Worm (Caenorhabditis elegans) whole organism, L4 larva: Measurements from ENCODE around the gene unc-16.

Experiments used
- F10B5.3 ChIP-seq: sonication (generic microtip); optimal IDR thresholded peaks from 2 replicates; lab custom pipeline; 2016; ENCODE audit warnings: mild to moderate bottlenecking, missing genetic modification characterization, missing compliant biosample characterization
- F26F4.8 ChIP-seq: fragments of 200-800 bp; sonication (Bioruptor generic); conservative IDR thresholded peaks from 2 replicates; pipeline ENCODE4 v1.3.6; 2022; ENCODE audit warnings: missing genetic modification characterization, missing compliant biosample characterization
- F37D6.2 ChIP-seq: sonication (generic microtip); optimal IDR thresholded peaks from 2 replicates; lab custom pipeline; 2016; ENCODE audit warnings: mild to moderate bottlenecking, missing genetic modification characterization, missing compliant biosample characterization
- F49E8.2 ChIP-seq: sonication (generic microtip); optimal IDR thresholded peaks from 2 replicates; lab custom pipeline; 2016; ENCODE audit warnings: missing compliant biosample characterization, mild to moderate bottlenecking, missing genetic modification characterization, borderline replicate concordance
- T26A8.4 ChIP-seq: fragments of 200-800 bp; sonication (Bioruptor generic); IDR thresholded peaks from 2 replicates; pipeline ENCODE4 v1.3.6; 2022; ENCODE audit warnings: missing genetic modification characterization, missing compliant biosample characterization
- Y105C5A.15 ChIP-seq: fragments of 200-800 bp; sonication (Bioruptor generic); IDR thresholded peaks from 2 replicates; pipeline ENCODE4 v1.3.6; 2022; ENCODE audit warnings: missing genetic modification characterization, missing compliant biosample characterization
- Y5F2A.4 ChIP-seq: fragments of 200-800 bp; sonication (Bioruptor generic); optimal IDR thresholded peaks from 2 replicates; lab custom pipeline; 2018; ENCODE audit warnings: mild to moderate bottlenecking, missing genetic modification characterization, missing compliant biosample characterization
- aha-1 ChIP-seq: fragments of 150-350 bp; peaks from one replicate; lab custom pipeline; 2014; ENCODE audit warnings: missing biosample characterization, missing genetic modification characterization
- arid-1 ChIP-seq: fragments of 200-800 bp; sonication (Bioruptor generic); conservative IDR thresholded peaks from 2 replicates; pipeline ENCODE4 v1.3.6; 2022; ENCODE audit warnings: missing genetic modification reagents, missing genetic modification characterization, missing compliant biosample characterization
- attf-4 ChIP-seq: sonication (generic microtip); optimal IDR thresholded peaks from 3 replicates; lab custom pipeline; 2017; ENCODE audit warnings: missing biosample characterization, missing genetic modification characterization
- ceh-20 ChIP-seq: fragments of 200-800 bp; sonication (Bioruptor generic); IDR thresholded peaks from 2 replicates; pipeline ENCODE4 v1.3.6; 2022; ENCODE audit warnings: missing genetic modification reagents, missing genetic modification characterization, missing compliant biosample characterization
- ceh-44 ChIP-seq: fragments of 200-800 bp; sonication (Bioruptor generic); IDR thresholded peaks from 2 replicates; pipeline ENCODE4 v1.3.6; 2022; ENCODE audit warnings: missing genetic modification reagents, missing genetic modification characterization, missing compliant biosample characterization
- ceh-82 ChIP-seq: sonication (generic microtip); optimal IDR thresholded peaks from 2 replicates; lab custom pipeline; 2017; ENCODE audit warnings: missing biosample characterization, missing genetic modification characterization
- ces-1 ChIP-seq: fragments of 150-350 bp; sonication (generic microtip); optimal IDR thresholded peaks from 4 replicates; lab custom pipeline; 2014; ENCODE audit warnings: missing biosample characterization, missing genetic modification reagents, missing genetic modification characterization
- ctbp-1 ChIP-seq: fragments of 200-800 bp; sonication (Bioruptor generic); IDR thresholded peaks from 2 replicates; pipeline ENCODE4 v1.3.6; 2022; ENCODE audit warnings: missing genetic modification reagents, missing genetic modification characterization, missing compliant biosample characterization
- daf-12 ChIP-seq: fragments of 150-350 bp; optimal IDR thresholded peaks from 2 replicates; lab custom pipeline; 2014; ENCODE audit warnings: missing biosample characterization, missing genetic modification reagents, missing genetic modification characterization
- daf-16 ChIP-seq, 3 experiments: sonication (generic microtip); optimal IDR thresholded peaks; 2 replicates each; lab custom pipeline; 2016 to 2017; ENCODE audit warnings: missing genetic modification characterization in 3 of 3, missing genetic modification reagents in 3 of 3, mild to moderate bottlenecking in 2 of 3, missing compliant biosample characterization in 2 of 3, missing biosample characterization in 1 of 3, moderate library complexity in 1 of 3
- daf-19 ChIP-seq: fragments of 200-800 bp; sonication (Bioruptor generic); conservative IDR thresholded peaks from 2 replicates; pipeline ENCODE4 v1.3.6; 2022; ENCODE audit warnings: missing genetic modification characterization, missing compliant biosample characterization
- dmd-6 ChIP-seq: fragments of 200-800 bp; sonication (Bioruptor generic); IDR thresholded peaks from 2 replicates; pipeline ENCODE4 v1.3.6; 2022; ENCODE audit warnings: missing genetic modification reagents, missing genetic modification characterization, missing compliant biosample characterization
- duxl-1 ChIP-seq: sonication (generic microtip); optimal IDR thresholded peaks from 2 replicates; lab custom pipeline; 2016; ENCODE audit warnings: mild to moderate bottlenecking, missing genetic modification characterization, moderate library complexity, missing compliant biosample characterization; ENCODE audit not compliant: poor library complexity
- dve-1 ChIP-seq: sonication (generic microtip); optimal IDR thresholded peaks from 2 replicates; lab custom pipeline; 2017; ENCODE audit warnings: antibody characterized with exemption, mild to moderate bottlenecking, missing genetic modification characterization, missing compliant biosample characterization; ENCODE audit not compliant: insufficient read depth
- gei-8 ChIP-seq: fragments of 200-800 bp; sonication (Bioruptor generic); optimal IDR thresholded peaks from 2 replicates; lab custom pipeline; 2018; ENCODE audit warnings: mild to moderate bottlenecking, missing genetic modification characterization, missing compliant biosample characterization
- hlh-30 ChIP-seq: sonication (generic microtip); optimal IDR thresholded peaks from 2 replicates; lab custom pipeline; 2017; ENCODE audit warnings: antibody characterized with exemption, mild to moderate bottlenecking, missing genetic modification characterization, missing compliant biosample characterization; ENCODE audit not compliant: insufficient read depth
- lin-1 ChIP-seq: fragments of 200-800 bp; sonication (Bioruptor generic); IDR thresholded peaks from 2 replicates; pipeline ENCODE4 v1.3.6; 2022; ENCODE audit warnings: missing genetic modification reagents, missing genetic modification characterization, missing compliant biosample characterization
- lin-38 ChIP-seq: fragments of 200-800 bp; sonication (Bioruptor generic); IDR thresholded peaks from 2 replicates; pipeline ENCODE4 v1.3.6; 2022; ENCODE audit warnings: missing genetic modification reagents, missing genetic modification characterization, missing compliant biosample characterization
- lsy-2 ChIP-seq, 2 experiments: fragments of 150-350 bp in 1 of 2; sonication (generic microtip) in 1 of 2; optimal IDR thresholded peaks; 2 replicates each; lab custom pipeline; 2014 to 2017; ENCODE audit warnings: missing biosample characterization in 2 of 2, missing genetic modification characterization in 2 of 2
- madf-9 ChIP-seq: fragments of 200-800 bp; sonication (Bioruptor generic); conservative IDR thresholded peaks from 2 replicates; pipeline ENCODE4 v1.3.6; 2022; ENCODE audit warnings: missing genetic modification reagents, missing genetic modification characterization, missing compliant biosample characterization
- mdl-1 ChIP-seq, 2 experiments: fragments of 150-350 bp in 1 of 2; sonication (generic microtip) in 1 of 2; optimal IDR thresholded peaks; 2 replicates each; lab custom pipeline; 2014 to 2017; ENCODE audit warnings: missing biosample characterization in 2 of 2, missing genetic modification characterization in 2 of 2
- mep-1 ChIP-seq: fragments of 150-350 bp; sonication (generic microtip); optimal IDR thresholded peaks from 3 replicates; lab custom pipeline; 2014; ENCODE audit warnings: missing biosample characterization, missing genetic modification characterization
- nhr-102 ChIP-seq: sonication (generic microtip); optimal IDR thresholded peaks from 2 replicates; lab custom pipeline; 2016; ENCODE audit warnings: mild to moderate bottlenecking, missing genetic modification characterization, moderate library complexity, missing compliant biosample characterization
- nhr-11 ChIP-seq: fragments of 150-350 bp; optimal IDR thresholded peaks from 2 replicates; lab custom pipeline; 2014; ENCODE audit warnings: missing biosample characterization, missing genetic modification characterization
- nhr-111 ChIP-seq: fragments of 200-800 bp; sonication (Bioruptor generic); optimal IDR thresholded peaks from 2 replicates; lab custom pipeline; 2018; ENCODE audit warnings: mild to moderate bottlenecking, missing genetic modification characterization, missing compliant biosample characterization
- nhr-28 ChIP-seq: fragments of 150-350 bp; optimal IDR thresholded peaks from 2 replicates; lab custom pipeline; 2014; ENCODE audit warnings: missing biosample characterization, missing genetic modification characterization
- nhr-41 ChIP-seq: fragments of 200-800 bp; sonication (Bioruptor generic); IDR thresholded peaks from 2 replicates; pipeline ENCODE4 v1.3.6; 2022; ENCODE audit warnings: missing genetic modification reagents, missing genetic modification characterization, missing compliant biosample characterization
- nhr-42 ChIP-seq: fragments of 200-800 bp; sonication (Bioruptor generic); IDR thresholded peaks from 2 replicates; pipeline ENCODE4 v1.3.6; 2022; ENCODE audit warnings: missing genetic modification characterization, missing compliant biosample characterization
- nhr-48 ChIP-seq: sonication (generic microtip); optimal IDR thresholded peaks from 2 replicates; lab custom pipeline; 2016; ENCODE audit warnings: mild to moderate bottlenecking, missing genetic modification characterization, missing compliant biosample characterization
- nhr-6 ChIP-seq: fragments of 150-350 bp; optimal IDR thresholded peaks from 2 replicates; lab custom pipeline; 2014; ENCODE audit warnings: missing biosample characterization, missing genetic modification characterization
- pha-4 ChIP-seq, 2 experiments: fragments of 150-350 bp in 1 of 2; fragments of 200-800 bp in 1 of 2; sonication (Bioruptor generic) in 1 of 2; IDR thresholded peaks in 1 of 2; optimal IDR thresholded peaks in 1 of 2; 2 replicates each; pipeline versions ENCODE4 v1.3.6 to Lab custom; 2014 to 2022; ENCODE audit warnings: missing genetic modification characterization in 2 of 2, missing genetic modification reagents in 2 of 2, missing biosample characterization in 1 of 2, missing compliant biosample characterization in 1 of 2
- php-3 ChIP-seq: fragments of 200-800 bp; sonication (Bioruptor generic); IDR thresholded peaks from 2 replicates; pipeline ENCODE4 v1.3.6; 2022; ENCODE audit warnings: missing genetic modification reagents, missing genetic modification characterization, missing compliant biosample characterization
- pqm-1 ChIP-seq: sonication (generic microtip); optimal IDR thresholded peaks from 2 replicates; lab custom pipeline; 2017; ENCODE audit warnings: missing biosample characterization, missing genetic modification characterization
- rbr-2 ChIP-seq: sonication (generic microtip); optimal IDR thresholded peaks from 2 replicates; lab custom pipeline; 2016; ENCODE audit warnings: missing genotype, missing genetic modification characterization, missing compliant biosample characterization
- tag-97 ChIP-seq: fragments of 200-800 bp; sonication (Bioruptor generic); IDR thresholded peaks from 2 replicates; pipeline ENCODE4 v1.3.6; 2022; ENCODE audit warnings: missing genetic modification characterization, missing compliant biosample characterization
- zfp-3 ChIP-seq: fragments of 200-800 bp; sonication (Bioruptor generic); conservative IDR thresholded peaks from 2 replicates; pipeline ENCODE4 v1.3.6; 2022; ENCODE audit warnings: missing genetic modification reagents, missing genetic modification characterization, missing compliant biosample characterization
- ztf-7 ChIP-seq: fragments of 150-350 bp; optimal IDR thresholded peaks from 2 replicates; lab custom pipeline; 2014; ENCODE audit warnings: missing biosample characterization, missing genetic modification characterization

The unc-16 gene

ce11 chrIII:9509764-9510370 lies 36.2 kb upstream of the unc-16 start (continued):
- peak; percentile 57 for TF ChIP-seq lin-38
- peak in 1 of 2 experiments; percentile 23 for TF ChIP-seq lsy-2 (tag; optimal IDR thresholded peaks at IDR 0.05; lab: Kevin White, UChicago)
- TF ChIP-seq F37D6.2 (tag; lab: Kevin White, UChicago): no peak
- no peak for TF ChIP-seq F49E8.2 (tag; lab: Kevin White, UChicago)
- no peak for TF ChIP-seq mdl-1 (tag; optimal IDR thresholded peaks at IDR 0.05; lab: Kevin White, UChicago)
- peak; percentile 40; the same call in 1 of the 2 replicates for TF ChIP-seq arid-1 (GFP tag; lab: Robert Waterston, UW)
- TF ChIP-seq lin-1: peak; percentile 36; the same call in 1 of the 2 replicates
- TF ChIP-seq nhr-6: peak; percentile 30
- TF ChIP-seq zfp-3 (GFP tag; lab: Robert Waterston, UW): peak; percentile 65; the same call in 1 of the 2 replicates
- TF ChIP-seq ztf-7: no peak
- TF ChIP-seq F26F4.8 (GFP tag; lab: Robert Waterston, UW): no peak
- no peak for TF ChIP-seq nhr-11 (tag; lab: Kevin White, UChicago)
- TF ChIP-seq ceh-44 (GFP tag; lab: Robert Waterston, UW): no peak
- TF ChIP-seq nhr-41 (GFP tag; lab: Robert Waterston, UW): no peak
- peak; percentile 4 for TF ChIP-seq rbr-2 (tag; lab: Kevin White, UChicago)
- TF ChIP-seq nhr-111 (GFP tag; lab: Kevin White, UChicago): peak; percentile 23
- TF ChIP-seq nhr-42 (GFP tag; lab: Robert Waterston, UW): 0 out of 2 replicates have a peak, but pooled peaks have one; percentile 45
- TF ChIP-seq nhr-102 (tag; lab: Kevin White, UChicago): peak; percentile 57
- no peak for TF ChIP-seq gei-8 (GFP tag; lab: Kevin White, UChicago)
- TF ChIP-seq nhr-48 (tag; lab: Kevin White, UChicago): no peak
- peak; percentile 55 for TF ChIP-seq ctbp-1 (GFP tag; lab: Robert Waterston, UW)
- no peak for TF ChIP-seq madf-9 (GFP tag; lab: Robert Waterston, UW)
- TF ChIP-seq duxl-1 (tag; lab: Kevin White, UChicago): no peak
- TF ChIP-seq dve-1: peak; percentile 6
- no peak for TF ChIP-seq daf-16 (GFP tag; optimal IDR thresholded peaks at IDR 0.05; lab: Kevin White, UChicago)
- no peak for TF ChIP-seq daf-16 (tag; optimal IDR thresholded peaks at IDR 0.05; lab: Kevin White, UChicago)
- TF ChIP-seq ces-1 (GFP tag; lab: Kevin White, UChicago): peak; percentile 41
- no peak for TF ChIP-seq daf-19 (GFP tag; lab: Robert Waterston, UW)
- no peak for TF ChIP-seq php-3 (GFP tag; lab: Robert Waterston, UW)
- TF ChIP-seq ceh-20 (GFP tag; lab: Robert Waterston, UW): no peak
- TF ChIP-seq nhr-28: no peak
- TF ChIP-seq attf-4 (tag; lab: Kevin White, UChicago): no peak
- no peak for TF ChIP-seq Y5F2A.4 (GFP tag; lab: Kevin White, UChicago)
- TF ChIP-seq tag-97 (GFP tag; lab: Robert Waterston, UW): no peak
- TF ChIP-seq dmd-6: 0 out of 2 replicates have a peak, but pooled peaks have one; percentile 6
- TF ChIP-seq, all 104 proteins: peak for 32

- TF ChIP-seq hlh-30 (tag; lab: Kevin White, UChicago): peak; percentile 76
- no peak for TF ChIP-seq nhr-111 (GFP tag; lab: Kevin White, UChicago)
- no peak for TF ChIP-seq pha-4 (GFP tag; IDR thresholded peaks at IDR 0.05; lab: Robert Waterston, UW)
- no peak for TF ChIP-seq pha-4 (tag; optimal IDR thresholded peaks at IDR 0.05; lab: Kevin White, UChicago)
- no peak for TF ChIP-seq ceh-82 (tag; lab: Kevin White, UChicago)
- TF ChIP-seq Y105C5A.15 (GFP tag; lab: Robert Waterston, UW): no peak
- peak; percentile 11 for TF ChIP-seq aha-1 (tag; lab: Kevin White, UChicago)
- no peak for TF ChIP-seq F10B5.3 (tag; lab: Kevin White, UChicago)
- TF ChIP-seq nhr-28: peak; percentile 11
- no peak for TF ChIP-seq nhr-41 (GFP tag; lab: Robert Waterston, UW)
- TF ChIP-seq mep-1: no peak
- no peak for TF ChIP-seq T26A8.4 (GFP tag; lab: Robert Waterston, UW)
- TF ChIP-seq daf-12 (tag; lab: Kevin White, UChicago): no peak
- TF ChIP-seq mdl-1 (tag; optimal IDR thresholded peaks at IDR 0.05; lab: Kevin White, UChicago): peak in 1 of 2 experiments; percentile 20
- TF ChIP-seq pqm-1 (tag; lab: Kevin White, UChicago): no peak
- TF ChIP-seq nhr-102 (tag; lab: Kevin White, UChicago): no peak
Observed at ce11 chrIII:9511055-9511520, 35.0 kb upstream of the unc-16 start, which contains the start of gene F55H2.5. F55H2.5 (plus strand) TSS chrIII:9511470.
